Fruit fly (Drosophila melanogaster) whole organism, prepupa: Measurements from ENCODE around the gene Marf1.

ENCODE experiments used
- Blimp-1 ChIP-seq: fragments of 200-800 bp; sonication (Bioruptor generic); optimal IDR thresholded peaks from 3 replicates; lab custom pipeline; 2017; ENCODE audit warnings: missing biosample characterization, missing genetic modification characterization, mild to moderate bottlenecking, moderate library complexity, missing genetic modification reagents
- CG11902 ChIP-seq: fragments of 200-800 bp; sonication (Bioruptor generic); optimal IDR thresholded peaks from 3 replicates; lab custom pipeline; 2016; ENCODE audit warnings: missing biosample characterization, missing genetic modification characterization
- CG34406 ChIP-seq: fragments of 200-800 bp; sonication (Bioruptor generic); optimal IDR thresholded peaks from 3 replicates; lab custom pipeline; 2016; ENCODE audit warnings: missing biosample characterization, missing genetic modification characterization
- CG7368 ChIP-seq: fragments of 200-800 bp; sonication (Bioruptor generic); optimal IDR thresholded peaks from 3 replicates; lab custom pipeline; 2016; ENCODE audit warnings: missing biosample characterization, missing genetic modification characterization
- Ets96B ChIP-seq: fragments of 200-800 bp; optimal IDR thresholded peaks from 2 replicates; lab custom pipeline; 2019; ENCODE audit warnings: missing biosample characterization, mild to moderate bottlenecking, missing genetic modification characterization, moderate library complexity
- OdsH ChIP-seq: fragments of 200-800 bp; sonication (Bioruptor generic); optimal IDR thresholded peaks from 3 replicates; lab custom pipeline; 2016; ENCODE audit warnings: missing biosample characterization, missing genetic modification characterization
- Smox ChIP-seq: fragments of 200-800 bp; sonication (Bioruptor generic); optimal IDR thresholded peaks from 3 replicates; lab custom pipeline; 2016; ENCODE audit warnings: missing biosample characterization, missing genetic modification characterization
- cyc ChIP-seq: fragments of 200-800 bp; sonication (Bioruptor generic); optimal IDR thresholded peaks from 3 replicates; lab custom pipeline; 2016; ENCODE audit warnings: missing biosample characterization, missing genetic modification characterization
- fd85E ChIP-seq: fragments of 200-800 bp; sonication (Bioruptor generic); optimal IDR thresholded peaks from 3 replicates; lab custom pipeline; 2016; ENCODE audit warnings: missing biosample characterization, missing genetic modification characterization
- spab ChIP-seq: fragments of 200-800 bp; sonication (Bioruptor generic); optimal IDR thresholded peaks from 2 replicates; lab custom pipeline; 2017; ENCODE audit warnings: missing biosample characterization, mild to moderate bottlenecking, missing genetic modification characterization, missing genetic modification reagents

DNA sequence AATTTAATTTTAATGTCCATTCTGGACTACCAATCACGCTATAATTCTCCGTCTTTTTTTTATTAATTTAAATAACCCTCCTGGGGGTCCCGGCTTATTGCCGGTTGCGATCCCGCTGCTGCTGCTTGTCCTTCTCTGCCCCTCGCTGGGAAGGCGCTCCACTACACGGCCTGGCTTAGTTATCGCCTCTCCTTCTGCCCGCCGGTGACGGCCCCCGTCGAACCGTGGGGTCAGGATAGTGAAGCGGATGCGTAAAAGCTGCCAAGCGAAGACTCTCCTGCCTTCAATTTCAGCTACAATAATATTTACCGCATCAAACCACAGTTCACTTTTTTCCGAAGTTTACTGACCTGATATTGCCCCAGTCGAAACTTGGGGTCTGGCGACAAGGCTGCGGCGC lies 26.7 kb upstream of the Marf1 start:
- no peak for TF ChIP-seq spab (GFP tag; lab: Kevin White, UChicago)
- no peak for TF ChIP-seq Blimp-1 (GFP tag; lab: Kevin White, UChicago)
- no peak for TF ChIP-seq cyc
- no peak for TF ChIP-seq fd85E (GFP tag; lab: Kevin White, UChicago)
- no peak for TF ChIP-seq CG34406 (GFP tag; lab: Kevin White, UChicago)
- no peak for TF ChIP-seq CG7368 (GFP tag; lab: Kevin White, UChicago)
- TF ChIP-seq OdsH (GFP tag; lab: Kevin White, UChicago) = no peak
- TF ChIP-seq CG11902 (GFP tag; lab: Kevin White, UChicago) = no peak
- no peak for TF ChIP-seq Smox
- TF ChIP-seq Ets96B (tag; lab: Kevin White, UChicago) = no peak
